Fruit fly (Drosophila melanogaster) Kc167 (cell line): ENCODE results near the gene CG1529.

ENCODE experiments used
- h ChIP-seq: fragments of >200 bp; optimal IDR thresholded peaks from 3 replicates; lab custom pipeline; 2018; ENCODE audit warnings: missing external identifiers
- ttk ChIP-seq: sonication (Bioruptor generic); optimal IDR thresholded peaks from 2 replicates; lab custom pipeline; 2017; ENCODE audit warnings: missing external identifiers

- no peak for TF ChIP-seq ttk (lab: Kevin White, UChicago)
- TF ChIP-seq h (lab: Kevin White, UChicago), result no peak
Measured at dm6 chrX:21074329-21074708, 42.6 kb upstream of the CG1529 start.
